Worm (Caenorhabditis elegans) whole organism, young adult: ENCODE data around the gene F56D5.2.

Experiments
- B0019.2 ChIP-seq: fragments of 200-800 bp; sonication (Bioruptor generic); conservative IDR thresholded peaks from 2 replicates; pipeline ENCODE4 v1.3.6; 2022; ENCODE audit warnings: missing genetic modification reagents, missing genetic modification characterization, missing compliant biosample characterization
- B0261.1 ChIP-seq: sonication (generic microtip); optimal IDR thresholded peaks from 2 replicates; lab custom pipeline; 2016; ENCODE audit warnings: mild to moderate bottlenecking, missing genetic modification characterization, moderate library complexity, missing compliant biosample characterization
- B0336.3 ChIP-seq: fragments of 200-800 bp; sonication (Bioruptor generic); IDR thresholded peaks from 2 replicates; pipeline ENCODE4 v1.3.6; 2022; ENCODE audit warnings: missing genetic modification characterization, missing compliant biosample characterization
- C17E4.6 ChIP-seq: fragments of 200-800 bp; sonication (Bioruptor generic); IDR thresholded peaks from 2 replicates; pipeline ENCODE4 v1.3.6; 2022; ENCODE audit warnings: missing genetic modification reagents, missing genetic modification characterization, missing compliant biosample characterization
- D2030.7 ChIP-seq: fragments of 200-800 bp; sonication (Bioruptor generic); IDR thresholded peaks from 2 replicates; pipeline ENCODE4 v1.3.6; 2022; ENCODE audit warnings: missing genetic modification reagents, missing genetic modification characterization, missing compliant biosample characterization
- F10E7.11 ChIP-seq: sonication (generic microtip); optimal IDR thresholded peaks from 2 replicates; lab custom pipeline; 2017; ENCODE audit warnings: mild to moderate bottlenecking, missing genetic modification characterization, moderate library complexity, missing compliant biosample characterization
- F22D6.2 ChIP-seq: sonication (generic microtip); optimal IDR thresholded peaks from 2 replicates; lab custom pipeline; 2016; ENCODE audit warnings: mild to moderate bottlenecking, missing genetic modification characterization, missing compliant biosample characterization
- F23B12.7 ChIP-seq: sonication (generic microtip); optimal IDR thresholded peaks from 2 replicates; lab custom pipeline; 2017; ENCODE audit warnings: missing genetic modification characterization, mild to moderate bottlenecking, missing compliant biosample characterization, antibody characterized with exemption, moderate library complexity; ENCODE audit not compliant: insufficient read depth
- F37B4.10 ChIP-seq: fragments of 200-800 bp; sonication (Bioruptor generic); IDR thresholded peaks from 2 replicates; pipeline ENCODE4 v1.3.6; 2022; ENCODE audit warnings: missing genetic modification characterization, missing compliant biosample characterization
- F39B2.1 ChIP-seq: fragments of 200-800 bp; sonication (Bioruptor generic); IDR thresholded peaks from 2 replicates; pipeline ENCODE4 v1.3.6; 2022; ENCODE audit warnings: missing genetic modification reagents, missing genetic modification characterization, missing compliant biosample characterization
- F49E8.2 ChIP-seq: sonication (generic microtip); optimal IDR thresholded peaks from 3 replicates; lab custom pipeline; 2017; ENCODE audit warnings: missing genetic modification characterization, mild to moderate bottlenecking, missing compliant biosample characterization, antibody characterized with exemption, moderate library complexity; ENCODE audit not compliant: insufficient read depth
- F55B11.4 ChIP-seq: sonication (generic microtip); optimal IDR thresholded peaks from 2 replicates; lab custom pipeline; 2016; ENCODE audit warnings: missing compliant biosample characterization, missing genetic modification characterization, borderline replicate concordance; ENCODE audit not compliant: insufficient read depth
- F57A8.1 ChIP-seq: fragments of 200-800 bp; sonication (Bioruptor generic); optimal IDR thresholded peaks from 2 replicates; lab custom pipeline; 2018; ENCODE audit warnings: mild to moderate bottlenecking, missing genetic modification characterization, moderate library complexity, missing compliant biosample characterization
- K12H6.12 ChIP-seq: fragments of 200-800 bp; sonication (Bioruptor generic); optimal IDR thresholded peaks from 2 replicates; lab custom pipeline; 2018; ENCODE audit warnings: mild to moderate bottlenecking, missing genetic modification characterization, missing compliant biosample characterization
- Y53F4B.3 ChIP-seq: fragments of 200-800 bp; sonication (Bioruptor generic); IDR thresholded peaks from 2 replicates; pipeline ENCODE4 v1.3.6; 2022; ENCODE audit warnings: missing genetic modification reagents, missing genetic modification characterization, missing compliant biosample characterization
- Y53G8AR.9 ChIP-seq: fragments of 200-800 bp; sonication (Bioruptor generic); conservative IDR thresholded peaks from 2 replicates; pipeline ENCODE4 v1.3.6; 2022; ENCODE audit warnings: missing genetic modification reagents, missing genetic modification characterization, missing compliant biosample characterization
- Y95B8A.8 ChIP-seq: fragments of 200-800 bp; sonication (Bioruptor generic); IDR thresholded peaks from 2 replicates; pipeline ENCODE4 v1.3.6; 2022; ENCODE audit warnings: missing genetic modification reagents, missing genetic modification characterization, missing compliant biosample characterization
- ZK185.1 ChIP-seq: sonication (generic microtip); optimal IDR thresholded peaks from 2 replicates; lab custom pipeline; 2016; ENCODE audit warnings: mild to moderate bottlenecking, missing genetic modification characterization, missing compliant biosample characterization; ENCODE audit not compliant: poor library complexity, severe bottlenecking
- ama-1 ChIP-seq, 3 experiments: fragments of 150-350 bp in 1 of 3; sonication (generic microtip) in 2 of 3; optimal IDR thresholded peaks; 2 replicates each; lab custom pipeline; 2014 to 2018; ENCODE audit warnings: missing biosample characterization in 2 of 3, missing genetic modification characterization in 2 of 3, missing genetic modification reagents in 2 of 3
- attf-3 ChIP-seq: fragments of 200-800 bp; sonication (Bioruptor generic); conservative IDR thresholded peaks from 2 replicates; pipeline ENCODE4 v1.3.6; 2022; ENCODE audit warnings: missing genetic modification reagents, missing genetic modification characterization, missing compliant biosample characterization
- attf-5 ChIP-seq: fragments of 200-800 bp; sonication (Bioruptor generic); optimal IDR thresholded peaks from 2 replicates; lab custom pipeline; 2018; ENCODE audit warnings: mild to moderate bottlenecking, missing genetic modification characterization, missing compliant biosample characterization
- cebp-1 ChIP-seq, 2 experiments: fragments of 200-800 bp in 1 of 2; sonication (Bioruptor generic) in 1 of 2; sonication (generic microtip) in 1 of 2; IDR thresholded peaks in 1 of 2; optimal IDR thresholded peaks in 1 of 2; 2 replicates each; pipeline versions ENCODE4 v1.3.6 to Lab custom; 2017 to 2022; ENCODE audit warnings: missing compliant biosample characterization in 2 of 2, missing genetic modification characterization in 2 of 2, mild to moderate bottlenecking in 1 of 2, missing genetic modification reagents in 1 of 2, moderate library complexity in 1 of 2
- chd-7 ChIP-seq: sonication (generic microtip); optimal IDR thresholded peaks from 2 replicates; lab custom pipeline; 2016; ENCODE audit warnings: mild to moderate bottlenecking, missing genetic modification characterization, moderate library complexity, missing compliant biosample characterization
- gei-17 ChIP-seq: fragments of 200-800 bp; sonication (Bioruptor generic); optimal IDR thresholded peaks from 2 replicates; lab custom pipeline; 2018; ENCODE audit warnings: mild to moderate bottlenecking, missing genetic modification characterization, missing compliant biosample characterization
- him-1 ChIP-seq: sonication (generic microtip); optimal IDR thresholded peaks from 2 replicates; lab custom pipeline; 2016; ENCODE audit warnings: missing genotype, missing genetic modification reagents, missing genetic modification characterization, missing compliant biosample characterization
- hmg-1.2 ChIP-seq: fragments of 200-800 bp; sonication (Bioruptor generic); IDR thresholded peaks from 2 replicates; pipeline ENCODE4 v1.3.6; 2022; ENCODE audit warnings: missing genetic modification reagents, missing genetic modification characterization, missing compliant biosample characterization
- hrde-1 ChIP-seq: sonication (generic microtip); optimal IDR thresholded peaks from 2 replicates; lab custom pipeline; 2016; ENCODE audit warnings: missing genetic modification characterization, mild to moderate bottlenecking, missing compliant biosample characterization, moderate library complexity, missing genotype, missing genetic modification reagents, borderline replicate concordance
- let-526 ChIP-seq: fragments of 200-800 bp; sonication (Bioruptor generic); IDR thresholded peaks from 2 replicates; pipeline ENCODE4 v1.3.6; 2022; ENCODE audit warnings: missing genetic modification reagents, missing genetic modification characterization, missing compliant biosample characterization
- madf-3 ChIP-seq: fragments of 200-800 bp; sonication (Bioruptor generic); IDR thresholded peaks from 2 replicates; pipeline ENCODE4 v1.3.6; 2022; ENCODE audit warnings: missing genetic modification reagents, missing genetic modification characterization, missing compliant biosample characterization
- madf-6 ChIP-seq: fragments of 200-800 bp; sonication (Bioruptor generic); IDR thresholded peaks from 2 replicates; pipeline ENCODE4 v1.3.6; 2022; ENCODE audit warnings: missing genetic modification reagents, missing genetic modification characterization, missing compliant biosample characterization
- madf-8 ChIP-seq: fragments of 200-800 bp; sonication (Bioruptor generic); conservative IDR thresholded peaks from 2 replicates; pipeline ENCODE4 v1.3.6; 2022; ENCODE audit warnings: missing genetic modification reagents, missing genetic modification characterization, missing compliant biosample characterization
- mcd-1 ChIP-seq: fragments of 200-800 bp; sonication (Bioruptor generic); IDR thresholded peaks from 2 replicates; pipeline ENCODE4 v1.3.6; 2022; ENCODE audit warnings: missing genetic modification reagents, missing genetic modification characterization, missing compliant biosample characterization
- mxl-1 ChIP-seq: sonication (generic microtip); optimal IDR thresholded peaks from 2 replicates; lab custom pipeline; 2016; ENCODE audit warnings: missing genetic modification characterization, missing compliant biosample characterization
- nfya-1 ChIP-seq: sonication (generic microtip); optimal IDR thresholded peaks from 2 replicates; lab custom pipeline; 2017; ENCODE audit warnings: antibody characterized with exemption, missing compliant biosample characterization, missing genetic modification characterization, borderline replicate concordance; ENCODE audit not compliant: insufficient read depth
- nfya-2 ChIP-seq: fragments of 200-800 bp; sonication (Bioruptor generic); IDR thresholded peaks from 2 replicates; pipeline ENCODE4 v1.3.6; 2022; ENCODE audit warnings: missing genetic modification reagents, missing genetic modification characterization, missing compliant biosample characterization
- nhr-120 ChIP-seq: fragments of 200-800 bp; sonication (Bioruptor generic); IDR thresholded peaks from 2 replicates; pipeline ENCODE4 v1.3.6; 2022; ENCODE audit warnings: missing genetic modification characterization, missing compliant biosample characterization
- nhr-179 ChIP-seq: sonication (generic microtip); optimal IDR thresholded peaks from 2 replicates; lab custom pipeline; 2016; ENCODE audit warnings: mild to moderate bottlenecking, missing genetic modification characterization, missing compliant biosample characterization
- nhr-27 ChIP-seq: fragments of 200-800 bp; sonication (Bioruptor generic); optimal IDR thresholded peaks from 2 replicates; lab custom pipeline; 2018; ENCODE audit warnings: mild to moderate bottlenecking, missing genetic modification characterization, moderate library complexity, missing compliant biosample characterization
- pbrm-1 ChIP-seq: fragments of 200-800 bp; sonication (Bioruptor generic); IDR thresholded peaks from 2 replicates; pipeline ENCODE4 v1.3.6; 2022; ENCODE audit warnings: missing genetic modification reagents, missing genetic modification characterization, missing compliant biosample characterization
- pha-4 ChIP-seq: fragments of 150-350 bp; sonication (generic microtip); optimal IDR thresholded peaks from 2 replicates; lab custom pipeline; 2014; ENCODE audit warnings: missing biosample characterization, missing genetic modification reagents, missing genetic modification characterization
- sdz-38 ChIP-seq: sonication (generic microtip); optimal IDR thresholded peaks from 2 replicates; lab custom pipeline; 2016; ENCODE audit warnings: missing genotype, missing genetic modification characterization, missing compliant biosample characterization
- snpc-1.3 ChIP-seq: sonication (generic microtip); optimal IDR thresholded peaks from 2 replicates; lab custom pipeline; 2017; ENCODE audit warnings: missing genetic modification characterization, mild to moderate bottlenecking, missing compliant biosample characterization, antibody characterized with exemption, moderate library complexity, missing genotype, missing genetic modification reagents; ENCODE audit not compliant: insufficient read depth
- somi-1 ChIP-seq: fragments of 200-800 bp; sonication (Bioruptor generic); optimal IDR thresholded peaks from 2 replicates; lab custom pipeline; 2018; ENCODE audit warnings: mild to moderate bottlenecking, missing genetic modification characterization, missing compliant biosample characterization
- sptf-2 ChIP-seq: fragments of 200-800 bp; sonication (Bioruptor generic); optimal IDR thresholded peaks from 2 replicates; lab custom pipeline; 2018; ENCODE audit warnings: mild to moderate bottlenecking, missing genetic modification characterization, missing compliant biosample characterization
- tlf-1 ChIP-seq: fragments of 200-800 bp; sonication (Bioruptor generic); optimal IDR thresholded peaks from 2 replicates; lab custom pipeline; 2018; ENCODE audit warnings: mild to moderate bottlenecking, missing genetic modification characterization, missing compliant biosample characterization
- ztf-25 ChIP-seq: fragments of 200-800 bp; sonication (Bioruptor generic); IDR thresholded peaks from 2 replicates; pipeline ENCODE4 v1.3.6; 2022; ENCODE audit warnings: missing genetic modification reagents, missing genetic modification characterization, missing compliant biosample characterization
- ztf-3 ChIP-seq: fragments of 200-800 bp; sonication (Bioruptor generic); optimal IDR thresholded peaks from 2 replicates; lab custom pipeline; 2018; ENCODE audit warnings: mild to moderate bottlenecking, missing genetic modification characterization, missing compliant biosample characterization

F56D5.2 gene

DNA sequence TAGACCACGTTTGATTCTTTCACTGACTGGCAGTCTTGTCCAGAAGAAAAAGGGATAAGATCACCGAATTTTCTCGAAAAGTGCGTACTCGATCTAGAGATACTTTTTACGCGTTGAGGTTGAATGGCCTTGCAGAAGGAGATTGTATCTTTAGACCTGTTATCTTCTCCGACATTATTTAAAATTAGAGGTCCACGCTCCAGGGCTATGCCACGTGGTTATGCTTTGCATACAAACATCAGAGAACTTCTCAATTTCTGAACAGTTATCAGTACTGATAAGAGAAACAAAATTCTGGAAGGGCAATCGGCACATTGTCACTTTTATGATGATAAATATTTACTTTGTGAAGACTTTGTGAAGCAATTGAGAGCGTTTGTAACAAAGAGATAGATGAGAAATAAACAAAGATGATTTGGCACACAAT lies 43.7 kb upstream of the F56D5.2 start (continued):
- no peak for TF ChIP-seq nhr-27 (tag; lab: Kevin White, UChicago)
- no peak for TF ChIP-seq hmg-1.2 (GFP tag; lab: Robert Waterston, UW)
- no peak for TF ChIP-seq B0261.1 (tag; lab: Kevin White, UChicago)
- TF ChIP-seq F23B12.7 (tag; lab: Kevin White, UChicago): no peak
- no peak for TF ChIP-seq K12H6.12 (tag; lab: Kevin White, UChicago)
- TF ChIP-seq F55B11.4: no peak
- TF ChIP-seq him-1: no peak
- peak; percentile 53 for TF ChIP-seq tlf-1 (GFP tag; lab: Kevin White, UChicago)
- TF ChIP-seq F57A8.1: no peak
- TF ChIP-seq ama-1 (optimal IDR thresholded peaks at IDR 0.05; lab: Kevin White, UChicago): peak; percentile 6
- no peak for TF ChIP-seq ama-1 (GFP tag; optimal IDR thresholded peaks at IDR 0.05; lab: Kevin White, UChicago)
- TF ChIP-seq F49E8.2: no peak
- TF ChIP-seq ztf-25 (GFP tag; lab: Robert Waterston, UW): no peak
- TF ChIP-seq F37B4.10 (GFP tag; lab: Robert Waterston, UW): no peak
- TF ChIP-seq snpc-1.3: no peak
- no peak for TF ChIP-seq let-526
- TF ChIP-seq attf-3 (GFP tag; lab: Robert Waterston, UW): no peak
- peak; percentile 46 for TF ChIP-seq chd-7 (tag; lab: Kevin White, UChicago)
- TF ChIP-seq madf-3 (GFP tag; lab: Robert Waterston, UW): 0 out of 2 replicates have a peak, but pooled peaks have one; percentile 21
- TF ChIP-seq sptf-2 (GFP tag; lab: Kevin White, UChicago): no peak
- TF ChIP-seq D2030.7 (GFP tag; lab: Robert Waterston, UW): no peak
- TF ChIP-seq pbrm-1: no peak
- TF ChIP-seq madf-6 (GFP tag; lab: Robert Waterston, UW): no peak
- no peak for TF ChIP-seq B0019.2 (GFP tag; lab: Robert Waterston, UW)
- no peak for TF ChIP-seq Y53F4B.3 (GFP tag; lab: Robert Waterston, UW)
- TF ChIP-seq attf-5 (GFP tag; lab: Kevin White, UChicago): peak; percentile 39
- TF ChIP-seq nfya-2 (GFP tag; lab: Robert Waterston, UW): no peak
- no peak for TF ChIP-seq madf-8 (GFP tag; lab: Robert Waterston, UW)
- TF ChIP-seq sdz-38: no peak
- no peak for TF ChIP-seq nhr-179 (tag; lab: Kevin White, UChicago)
- no peak for TF ChIP-seq ZK185.1 (tag; lab: Kevin White, UChicago)
- TF ChIP-seq Y53G8AR.9: no peak
- TF ChIP-seq Y95B8A.8 (GFP tag; lab: Robert Waterston, UW): no peak
- no peak for TF ChIP-seq hrde-1 (tag; lab: Kevin White, UChicago)
- TF ChIP-seq F10E7.11: no peak
- TF ChIP-seq nfya-1 (tag; lab: Kevin White, UChicago): no peak
- no peak for TF ChIP-seq gei-17 (GFP tag; lab: Kevin White, UChicago)
- peak; percentile 63 for TF ChIP-seq somi-1 (GFP tag; lab: Kevin White, UChicago)
- no peak for TF ChIP-seq mxl-1
- peak; percentile 48 for TF ChIP-seq F22D6.2
- TF ChIP-seq cebp-1 (GFP tag; IDR thresholded peaks at IDR 0.05; lab: Robert Waterston, UW): no peak
- peak; percentile 57 for TF ChIP-seq cebp-1 (tag; optimal IDR thresholded peaks at IDR 0.05; lab: Kevin White, UChicago)
- peak; percentile 84 for TF ChIP-seq pha-4 (tag; lab: Kevin White, UChicago)
- peak; percentile 68 for TF ChIP-seq B0336.3 (GFP tag; lab: Robert Waterston, UW)
- no peak for TF ChIP-seq C17E4.6 (GFP tag; lab: Robert Waterston, UW)
- TF ChIP-seq nhr-120: no peak
- 0 out of 2 replicates have a peak, but pooled peaks have one; percentile 17 for TF ChIP-seq mcd-1 (GFP tag; lab: Robert Waterston, UW)
- no peak for TF ChIP-seq F39B2.1 (GFP tag; lab: Robert Waterston, UW)
- no peak for TF ChIP-seq ztf-3 (GFP tag; lab: Kevin White, UChicago)
